Worm (Caenorhabditis elegans) whole organism, L2 larva: Measurements from ENCODE around the gene ric-4.

ENCODE experiments used
- lin-13 ChIP-seq: fragments of 150-350 bp; optimal IDR thresholded peaks from 2 replicates; lab custom pipeline; 2014; ENCODE audit warnings: missing biosample characterization, missing genetic modification reagents, missing genetic modification characterization
- nhr-10 ChIP-seq: sonication (generic microtip); optimal IDR thresholded peaks from 2 replicates; lab custom pipeline; 2017; ENCODE audit warnings: missing biosample characterization, missing genetic modification characterization
- skn-1 ChIP-seq: sonication (generic microtip); optimal IDR thresholded peaks from 2 replicates; lab custom pipeline; 2017; ENCODE audit warnings: missing biosample characterization, missing genetic modification characterization

- TF ChIP-seq nhr-10 (tag; lab: Kevin White, UChicago) (no peak), lin-13 (no peak), skn-1 (tag; lab: Kevin White, UChicago) (no peak)
These were observed 32.1 kb downstream of the ric-4 start for ce11 chrV:10237959-10238444.
